Fruit fly (Drosophila melanogaster): ENCODE measurements around the gene Osi24.

Gene Osi24

dm6 chr3R:6252809-6253208 is 54.2 kb downstream of the Osi24 start:
- TF ChIP-seq ovo (GFP tag; optimal IDR thresholded peaks at IDR 0.05) (no peak), bab1 (GFP tag; optimal IDR thresholded peaks at IDR 0.05) (no peak), cic (GFP tag; optimal IDR thresholded peaks at IDR 0.05) (no peak), pad (GFP tag; optimal IDR thresholded peaks at IDR 0.05) (no peak), Clk (GFP tag; optimal IDR thresholded peaks at IDR 0.05) (no peak), CG1620 (GFP tag; optimal IDR thresholded peaks at IDR 0.05) (no peak), tj (GFP tag; optimal IDR thresholded peaks at IDR 0.05) (no peak), CG5204 (GFP tag; optimal IDR thresholded peaks at IDR 0.05) (no peak), toe (GFP tag; optimal IDR thresholded peaks at IDR 0.05) (no peak), CG33017 (tag; optimal IDR thresholded peaks at IDR 0.05) (no peak), CG11617 (GFP tag; optimal IDR thresholded peaks at IDR 0.05) (no peak), CG7101 (tag; optimal IDR thresholded peaks at IDR 0.05) (no peak), Crg-1 (GFP tag; optimal IDR thresholded peaks at IDR 0.05) (no peak), cnc (optimal IDR thresholded peaks at IDR 0.05) (no peak), Mnt (GFP tag; optimal IDR thresholded peaks at IDR 0.05) (no peak), CG12768 (GFP tag; optimal IDR thresholded peaks at IDR 0.05) (no peak), kay (GFP tag; ENCODE audit: borderline replicate concordance) (no peak), Hr96 (GFP tag; optimal IDR thresholded peaks at IDR 0.05) (no peak), CG14711 (tag; optimal IDR thresholded peaks at IDR 0.05) (no peak)

- TF ChIP-seq CG7045 (GFP tag; optimal IDR thresholded peaks at IDR 0.05) (no peak), cic (GFP tag; optimal IDR thresholded peaks at IDR 0.05) (no peak), cnc (optimal IDR thresholded peaks at IDR 0.05) (no peak), CG11617 (GFP tag; optimal IDR thresholded peaks at IDR 0.05) (no peak), toe (GFP tag; optimal IDR thresholded peaks at IDR 0.05) (no peak), CG1620 (GFP tag; optimal IDR thresholded peaks at IDR 0.05) (no peak), Mnt (GFP tag; optimal IDR thresholded peaks at IDR 0.05) (no peak), pad (GFP tag; optimal IDR thresholded peaks at IDR 0.05) (no peak)
Measured at dm6 chr3R:6254438-6254837, 55.8 kb downstream of the Osi24 start.

dm6 chr3R:6254875-6255274 is 56.3 kb downstream of the Osi24 start, which contains the start of gene Osi8:
Gene Osi8 (plus strand): TSS chr3R:6255175.
- TF ChIP-seq CG5204 (GFP tag; optimal IDR thresholded peaks at IDR 0.05) (no peak), Mnt (GFP tag; optimal IDR thresholded peaks at IDR 0.05) (no peak), bab1 (GFP tag; optimal IDR thresholded peaks at IDR 0.05) (no peak), ovo (GFP tag; optimal IDR thresholded peaks at IDR 0.05) (no peak), CG7101 (tag; optimal IDR thresholded peaks at IDR 0.05) (no peak), Hr96 (GFP tag; optimal IDR thresholded peaks at IDR 0.05) (no peak), Clk (GFP tag; optimal IDR thresholded peaks at IDR 0.05) (no peak), CG12768 (GFP tag; optimal IDR thresholded peaks at IDR 0.05) (no peak), CG7045 (GFP tag; optimal IDR thresholded peaks at IDR 0.05) (no peak), toe (GFP tag; optimal IDR thresholded peaks at IDR 0.05) (no peak)

Data from whole organism, adult.